Worm (Caenorhabditis elegans) whole organism, young adult: ENCODE results near the gene ceh-24.
A peak's percentile ranks its signal among the peaks of the same experiment; 100 is the strongest.

Source experiments
- B0035.1 ChIP-seq: sonication (generic microtip); optimal IDR thresholded peaks from 2 replicates; lab custom pipeline; 2016; ENCODE audit warnings: missing genetic modification characterization, mild to moderate bottlenecking, missing compliant biosample characterization, missing genotype, missing genetic modification reagents
- B0261.1 ChIP-seq: sonication (generic microtip); optimal IDR thresholded peaks from 2 replicates; lab custom pipeline; 2016; ENCODE audit warnings: mild to moderate bottlenecking, missing genetic modification characterization, moderate library complexity, missing compliant biosample characterization
- C06A6.2 ChIP-seq: fragments of 200-800 bp; sonication (Bioruptor generic); conservative IDR thresholded peaks from 2 replicates; pipeline ENCODE4 v1.3.6; 2022; ENCODE audit warnings: missing genetic modification characterization, missing compliant biosample characterization
- D2030.7 ChIP-seq: fragments of 200-800 bp; sonication (Bioruptor generic); IDR thresholded peaks from 2 replicates; pipeline ENCODE4 v1.3.6; 2022; ENCODE audit warnings: missing genetic modification reagents, missing genetic modification characterization, missing compliant biosample characterization
- F23B12.7 ChIP-seq: sonication (generic microtip); optimal IDR thresholded peaks from 2 replicates; lab custom pipeline; 2017; ENCODE audit warnings: missing genetic modification characterization, mild to moderate bottlenecking, missing compliant biosample characterization, antibody characterized with exemption, moderate library complexity; ENCODE audit not compliant: insufficient read depth
- F55B11.4 ChIP-seq: sonication (generic microtip); optimal IDR thresholded peaks from 2 replicates; lab custom pipeline; 2016; ENCODE audit warnings: missing compliant biosample characterization, missing genetic modification characterization, borderline replicate concordance; ENCODE audit not compliant: insufficient read depth
- F57A8.1 ChIP-seq: fragments of 200-800 bp; sonication (Bioruptor generic); optimal IDR thresholded peaks from 2 replicates; lab custom pipeline; 2018; ENCODE audit warnings: mild to moderate bottlenecking, missing genetic modification characterization, moderate library complexity, missing compliant biosample characterization
- F57C9.4 ChIP-seq: sonication (generic microtip); optimal IDR thresholded peaks from 2 replicates; lab custom pipeline; 2017; ENCODE audit warnings: mild to moderate bottlenecking, missing genetic modification characterization, missing compliant biosample characterization
- K11D2.4 ChIP-seq: fragments of 200-800 bp; sonication (Bioruptor generic); IDR thresholded peaks from 2 replicates; pipeline ENCODE4 v1.3.6; 2022; ENCODE audit warnings: missing genetic modification reagents, missing genetic modification characterization, missing compliant biosample characterization
- T07F8.4 ChIP-seq: sonication (generic microtip); optimal IDR thresholded peaks from 2 replicates; lab custom pipeline; 2016; ENCODE audit warnings: mild to moderate bottlenecking, missing genetic modification characterization, moderate library complexity, missing compliant biosample characterization
- Y53F4B.3 ChIP-seq: fragments of 200-800 bp; sonication (Bioruptor generic); IDR thresholded peaks from 2 replicates; pipeline ENCODE4 v1.3.6; 2022; ENCODE audit warnings: missing genetic modification reagents, missing genetic modification characterization, missing compliant biosample characterization
- Y56A3A.18 ChIP-seq: fragments of 200-800 bp; sonication (Bioruptor generic); IDR thresholded peaks from 2 replicates; pipeline ENCODE4 v1.3.6; 2022; ENCODE audit warnings: missing genetic modification reagents, missing genetic modification characterization, missing compliant biosample characterization
- Y67H2A.10 ChIP-seq: fragments of 200-800 bp; sonication (Bioruptor generic); conservative IDR thresholded peaks from 2 replicates; pipeline ENCODE4 v1.3.6; 2022; ENCODE audit warnings: missing genetic modification reagents, missing genetic modification characterization, missing compliant biosample characterization
- aptf-3 ChIP-seq: fragments of 200-800 bp; sonication (Bioruptor generic); IDR thresholded peaks from 2 replicates; pipeline ENCODE4 v1.3.6; 2022; ENCODE audit warnings: missing genetic modification characterization, missing compliant biosample characterization
- attf-3 ChIP-seq: fragments of 200-800 bp; sonication (Bioruptor generic); conservative IDR thresholded peaks from 2 replicates; pipeline ENCODE4 v1.3.6; 2022; ENCODE audit warnings: missing genetic modification reagents, missing genetic modification characterization, missing compliant biosample characterization
- attf-5 ChIP-seq: fragments of 200-800 bp; sonication (Bioruptor generic); optimal IDR thresholded peaks from 2 replicates; lab custom pipeline; 2018; ENCODE audit warnings: mild to moderate bottlenecking, missing genetic modification characterization, missing compliant biosample characterization
- ceh-100 ChIP-seq: fragments of 200-800 bp; sonication (Bioruptor generic); IDR thresholded peaks from 2 replicates; pipeline ENCODE4 v1.3.6; 2022; ENCODE audit warnings: missing genetic modification reagents, missing genetic modification characterization, missing compliant biosample characterization
- ceh-40 ChIP-seq: fragments of 200-800 bp; sonication (Bioruptor generic); IDR thresholded peaks from 2 replicates; pipeline ENCODE4 v1.3.6; 2022; ENCODE audit warnings: missing genetic modification characterization, missing compliant biosample characterization
- ceh-91 ChIP-seq: fragments of 200-800 bp; sonication (Bioruptor generic); IDR thresholded peaks from 2 replicates; pipeline ENCODE4 v1.3.6; 2022; ENCODE audit warnings: missing genetic modification reagents, missing genetic modification characterization, missing compliant biosample characterization
- dox-1 ChIP-seq: fragments of 200-800 bp; sonication (Bioruptor generic); IDR thresholded peaks from 2 replicates; pipeline ENCODE4 v1.3.6; 2022; ENCODE audit warnings: missing genetic modification reagents, missing genetic modification characterization, missing compliant biosample characterization
- dpl-1 ChIP-seq: fragments of 150-350 bp; optimal IDR thresholded peaks from 2 replicates; lab custom pipeline; 2014; ENCODE audit warnings: missing biosample characterization, missing genetic modification reagents, missing genetic modification characterization
- egrh-3 ChIP-seq: fragments of 200-800 bp; sonication (Bioruptor generic); IDR thresholded peaks from 2 replicates; pipeline ENCODE4 v1.3.6; 2022; ENCODE audit warnings: missing genetic modification reagents, missing genetic modification characterization, missing compliant biosample characterization
- ekl-4 ChIP-seq: fragments of 200-800 bp; sonication (Bioruptor generic); IDR thresholded peaks from 2 replicates; pipeline ENCODE4 v1.3.6; 2022; ENCODE audit warnings: missing genetic modification reagents, missing genetic modification characterization, missing compliant biosample characterization
- gei-17 ChIP-seq: fragments of 200-800 bp; sonication (Bioruptor generic); optimal IDR thresholded peaks from 2 replicates; lab custom pipeline; 2018; ENCODE audit warnings: mild to moderate bottlenecking, missing genetic modification characterization, missing compliant biosample characterization
- hmg-1.2 ChIP-seq: fragments of 200-800 bp; sonication (Bioruptor generic); IDR thresholded peaks from 2 replicates; pipeline ENCODE4 v1.3.6; 2022; ENCODE audit warnings: missing genetic modification reagents, missing genetic modification characterization, missing compliant biosample characterization
- let-526 ChIP-seq: fragments of 200-800 bp; sonication (Bioruptor generic); IDR thresholded peaks from 2 replicates; pipeline ENCODE4 v1.3.6; 2022; ENCODE audit warnings: missing genetic modification reagents, missing genetic modification characterization, missing compliant biosample characterization
- let-607 ChIP-seq, 2 experiments: fragments of 200-800 bp in 1 of 2; sonication (Bioruptor generic) in 1 of 2; sonication (generic microtip) in 1 of 2; optimal IDR thresholded peaks; 2 replicates each; lab custom pipeline; 2016 to 2018; ENCODE audit warnings: mild to moderate bottlenecking in 2 of 2, missing compliant biosample characterization in 2 of 2, missing genetic modification characterization in 2 of 2, moderate library complexity in 2 of 2, missing genotype in 1 of 2
- lin-54 ChIP-seq: fragments of 200-800 bp; sonication (Bioruptor generic); optimal IDR thresholded peaks from 2 replicates; lab custom pipeline; 2018; ENCODE audit warnings: mild to moderate bottlenecking, missing genetic modification characterization, missing compliant biosample characterization
- lir-1 ChIP-seq: fragments of 200-800 bp; sonication (Bioruptor generic); conservative IDR thresholded peaks from 2 replicates; pipeline ENCODE4 v1.3.6; 2022; ENCODE audit warnings: missing genetic modification reagents, missing genetic modification characterization, missing compliant biosample characterization
- madf-3 ChIP-seq: fragments of 200-800 bp; sonication (Bioruptor generic); IDR thresholded peaks from 2 replicates; pipeline ENCODE4 v1.3.6; 2022; ENCODE audit warnings: missing genetic modification reagents, missing genetic modification characterization, missing compliant biosample characterization
- mes-4 ChIP-seq: sonication (generic microtip); optimal IDR thresholded peaks from 2 replicates; lab custom pipeline; 2016; ENCODE audit warnings: missing genotype, missing genetic modification characterization, missing compliant biosample characterization
- nfyb-1 ChIP-seq: fragments of 200-800 bp; sonication (Bioruptor generic); IDR thresholded peaks from 2 replicates; pipeline ENCODE4 v1.3.6; 2022; ENCODE audit warnings: missing genetic modification reagents, missing genetic modification characterization, missing compliant biosample characterization
- nhr-120 ChIP-seq: fragments of 200-800 bp; sonication (Bioruptor generic); IDR thresholded peaks from 2 replicates; pipeline ENCODE4 v1.3.6; 2022; ENCODE audit warnings: missing genetic modification characterization, missing compliant biosample characterization
- nhr-80 ChIP-seq: sonication (generic microtip); optimal IDR thresholded peaks from 2 replicates; lab custom pipeline; 2016; ENCODE audit warnings: missing genetic modification characterization, missing compliant biosample characterization
- nhr-90 ChIP-seq: sonication (generic microtip); optimal IDR thresholded peaks from 2 replicates; lab custom pipeline; 2016; ENCODE audit warnings: missing genotype, mild to moderate bottlenecking, missing genetic modification characterization, missing compliant biosample characterization
- rcor-1 ChIP-seq: fragments of 200-800 bp; sonication (Bioruptor generic); IDR thresholded peaks from 2 replicates; pipeline ENCODE4 v1.3.6; 2022; ENCODE audit warnings: missing genetic modification reagents, missing genetic modification characterization, missing compliant biosample characterization
- repo-1 ChIP-seq: sonication (generic microtip); optimal IDR thresholded peaks from 2 replicates; lab custom pipeline; 2017; ENCODE audit warnings: mild to moderate bottlenecking, missing genetic modification characterization, missing compliant biosample characterization
- sdz-38 ChIP-seq: sonication (generic microtip); optimal IDR thresholded peaks from 2 replicates; lab custom pipeline; 2016; ENCODE audit warnings: missing genotype, missing genetic modification characterization, missing compliant biosample characterization
- sea-2 ChIP-seq: fragments of 200-800 bp; sonication (Bioruptor generic); IDR thresholded peaks from 2 replicates; pipeline ENCODE4 v1.3.6; 2022; ENCODE audit warnings: missing genetic modification characterization, missing compliant biosample characterization
- snpc-3.4 ChIP-seq: sonication (generic microtip); optimal IDR thresholded peaks from 2 replicates; lab custom pipeline; 2017; ENCODE audit warnings: missing genetic modification characterization, mild to moderate bottlenecking, missing compliant biosample characterization, antibody characterized with exemption, moderate library complexity, missing genotype, missing genetic modification reagents
- snpc-4 ChIP-seq, 5 experiments: fragments of 150-350 bp in 1 of 5; sonication (generic microtip) in 4 of 5; optimal IDR thresholded peaks; 2 replicates each; lab custom pipeline; 2014 to 2018; ENCODE audit warnings: missing genetic modification characterization in 5 of 5, missing biosample characterization in 3 of 5, antibody characterized with exemption in 2 of 5, mild to moderate bottlenecking in 2 of 5, missing compliant biosample characterization in 2 of 5, missing genotype in 2 of 5, moderate library complexity in 2 of 5, missing genetic modification reagents in 1 of 5
- sptf-2 ChIP-seq: fragments of 200-800 bp; sonication (Bioruptor generic); optimal IDR thresholded peaks from 2 replicates; lab custom pipeline; 2018; ENCODE audit warnings: mild to moderate bottlenecking, missing genetic modification characterization, missing compliant biosample characterization
- tbx-9 ChIP-seq: sonication (generic microtip); optimal IDR thresholded peaks from 2 replicates; lab custom pipeline; 2016; ENCODE audit warnings: borderline replicate concordance, missing genetic modification characterization, inconsistent platforms, missing compliant biosample characterization
- zim-3 ChIP-seq: sonication (generic microtip); optimal IDR thresholded peaks from 2 replicates; lab custom pipeline; 2017; ENCODE audit warnings: mild to moderate bottlenecking, missing genetic modification characterization, moderate library complexity, missing compliant biosample characterization
- ztf-18 ChIP-seq: sonication (generic microtip); optimal IDR thresholded peaks from 2 replicates; lab custom pipeline; 2016; ENCODE audit warnings: missing genotype, mild to moderate bottlenecking, missing genetic modification characterization, missing compliant biosample characterization
- ztf-26 ChIP-seq: sonication (generic microtip); optimal IDR thresholded peaks from 2 replicates; lab custom pipeline; 2017; ENCODE audit warnings: missing genetic modification characterization, missing compliant biosample characterization
- ztf-6 ChIP-seq: fragments of 200-800 bp; sonication (Bioruptor generic); IDR thresholded peaks from 2 replicates; pipeline ENCODE4 v1.3.6; 2022; ENCODE audit warnings: missing genetic modification reagents, missing genetic modification characterization, missing compliant biosample characterization

Gene ceh-24

DNA sequence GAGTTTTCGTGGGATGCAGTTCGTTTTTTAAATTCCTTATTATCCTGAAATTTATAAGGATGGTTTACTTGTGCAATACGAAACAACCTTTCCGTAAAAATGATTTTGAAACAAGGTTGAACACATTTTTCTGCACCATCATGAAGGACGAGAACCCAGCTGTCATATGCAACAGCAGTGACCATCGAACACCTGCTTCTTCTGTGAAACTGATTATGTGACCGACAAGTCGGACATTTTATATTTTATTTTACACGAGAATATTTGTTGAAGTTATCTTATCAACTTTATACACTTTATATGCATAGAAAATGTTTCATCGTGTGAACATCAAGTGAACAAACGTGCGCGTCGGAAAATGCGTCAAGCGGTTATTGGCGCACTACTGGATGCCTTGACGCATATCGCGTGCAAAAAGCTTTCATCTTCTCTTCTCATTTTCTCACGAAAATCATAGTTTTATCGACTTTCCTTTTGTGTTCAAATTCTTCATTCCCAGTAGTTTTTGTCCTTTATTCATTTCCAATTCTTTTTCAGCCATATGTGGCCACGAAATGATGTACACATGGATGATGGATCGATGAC, 5.9 kb downstream of the ceh-24 start, which contains the start of gene sel-10:
sel-10 (plus strand) TSS at position 538 of the 585 bp plus-strand sequence.
- TF ChIP-seq B0035.1 (tag; lab: Kevin White, UChicago) = no peak
- TF ChIP-seq F57A8.1 (GFP tag; lab: Kevin White, UChicago) = no peak
- TF ChIP-seq attf-3 (GFP tag; lab: Robert Waterston, UW) = 0 out of 2 replicates have a peak, but pooled peaks have one; percentile 20
- no peak for TF ChIP-seq let-526
- TF ChIP-seq nhr-90 (tag; lab: Kevin White, UChicago) = no peak
- no peak for TF ChIP-seq ekl-4 (GFP tag; lab: Robert Waterston, UW)
- no peak; the same call in none of the 2 replicates for TF ChIP-seq nfyb-1 (GFP tag; lab: Robert Waterston, UW)
- TF ChIP-seq T07F8.4 (tag; lab: Kevin White, UChicago) = no peak
- no peak for TF ChIP-seq ceh-40 (GFP tag; lab: Robert Waterston, UW)
- TF ChIP-seq lir-1 (GFP tag; lab: Robert Waterston, UW) = no peak; the same call in 1 of the 2 replicates
- no peak for TF ChIP-seq Y56A3A.18 (GFP tag; lab: Robert Waterston, UW)
- no peak for TF ChIP-seq F55B11.4 (tag; lab: Kevin White, UChicago)
- no peak for TF ChIP-seq egrh-3 (GFP tag; lab: Robert Waterston, UW)
- TF ChIP-seq ceh-91 = no peak
- no peak for TF ChIP-seq F57C9.4 (tag; lab: Kevin White, UChicago)
- TF ChIP-seq mes-4 (tag; lab: Kevin White, UChicago) = no peak
- no peak for TF ChIP-seq Y53F4B.3 (GFP tag; lab: Robert Waterston, UW)
- peak; percentile 35 for TF ChIP-seq attf-5 (GFP tag; lab: Kevin White, UChicago)
- TF ChIP-seq gei-17 = no peak
- TF ChIP-seq rcor-1 (GFP tag; lab: Robert Waterston, UW) = peak; percentile 31; the same call in 1 of the 2 replicates
- TF ChIP-seq ztf-6 = no peak
- TF ChIP-seq lin-54 (GFP tag; lab: Kevin White, UChicago) = no peak
- TF ChIP-seq snpc-3.4 = peak; percentile 18
- TF ChIP-seq K11D2.4 (GFP tag; lab: Robert Waterston, UW) = 0 out of 2 replicates have a peak, but pooled peaks have one; percentile 42
- TF ChIP-seq sptf-2 = no peak
- no peak for TF ChIP-seq ceh-100 (GFP tag; lab: Robert Waterston, UW)
- no peak for TF ChIP-seq D2030.7
- no peak for TF ChIP-seq ztf-26 (tag; lab: Kevin White, UChicago)
- TF ChIP-seq nhr-80 (tag; lab: Kevin White, UChicago) = peak; percentile 66
- TF ChIP-seq sea-2 (GFP tag; lab: Robert Waterston, UW) = no peak
- no peak for TF ChIP-seq sdz-38
- TF ChIP-seq dox-1 = no peak; the same call in 1 of the 2 replicates
- no peak for TF ChIP-seq aptf-3 (GFP tag; lab: Robert Waterston, UW)
- TF ChIP-seq dpl-1 (GFP tag; lab: Kevin White, UChicago) = peak; percentile 7
- TF ChIP-seq tbx-9 = no peak
- no peak for TF ChIP-seq repo-1 (tag; lab: Kevin White, UChicago)
- TF ChIP-seq nhr-120 = no peak
- peak; percentile 40 for TF ChIP-seq F23B12.7 (tag; lab: Kevin White, UChicago)
- peak; percentile 95 for TF ChIP-seq ztf-18 (tag; lab: Kevin White, UChicago)
- TF ChIP-seq hmg-1.2 (GFP tag; lab: Robert Waterston, UW) = no peak
- no peak for TF ChIP-seq C06A6.2 (GFP tag; lab: Robert Waterston, UW)
- peak; percentile 65 for TF ChIP-seq snpc-4 (GFP tag; optimal IDR thresholded peaks at IDR 0.05; lab: Kevin White, UChicago)
- TF ChIP-seq snpc-4 (tag; optimal IDR thresholded peaks at IDR 0.05; lab: Kevin White, UChicago) = peak in 2 of 4 experiments; percentile 33 to 65
- TF ChIP-seq Y67H2A.10 = no peak
- no peak for TF ChIP-seq let-607 (tag; optimal IDR thresholded peaks at IDR 0.05; lab: Kevin White, UChicago)
- TF ChIP-seq zim-3 (tag; lab: Kevin White, UChicago) = no peak
- no peak for TF ChIP-seq madf-3 (GFP tag; lab: Robert Waterston, UW)
- TF ChIP-seq B0261.1 (tag; lab: Kevin White, UChicago) = no peak
